Fruit fly (Drosophila melanogaster): ENCODE measurements around the gene Roc1a.

Roc1a gene

DNA sequence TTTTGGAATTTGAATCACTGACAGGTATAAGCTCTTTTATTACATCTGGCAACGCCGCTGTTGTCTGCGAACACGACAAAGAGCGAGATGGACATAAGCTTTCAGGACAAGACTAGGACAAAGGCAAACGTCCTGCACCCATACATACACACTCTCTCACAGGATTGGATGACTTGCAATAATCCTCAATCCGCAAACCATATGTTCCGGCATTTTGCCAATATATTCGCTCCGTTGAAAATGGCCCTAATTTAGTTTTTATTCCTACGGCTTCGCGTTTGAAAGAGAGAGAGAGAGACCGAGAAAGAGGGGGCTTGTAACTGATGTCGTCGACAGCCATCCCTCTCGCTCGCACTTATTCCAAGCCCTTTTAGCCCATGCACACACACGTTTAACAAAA is 7.1 kb downstream of the Roc1a start (continued):
- no peak for TF ChIP-seq lilli (GFP tag; optimal IDR thresholded peaks at IDR 0.05)
- TF ChIP-seq CG2129 (GFP tag; IDR thresholded peaks at IDR 0.05; ENCODE audit: partially characterized antibody), result no peak
- TF ChIP-seq CG11723 (GFP tag; optimal IDR thresholded peaks at IDR 0.05), result no peak
- no peak for TF ChIP-seq CG17612 (GFP tag; IDR thresholded peaks at IDR 0.05)
- no peak for TF ChIP-seq CG17829 (tag; optimal IDR thresholded peaks at IDR 0.05)
- TF ChIP-seq pum (GFP tag; optimal IDR thresholded peaks at IDR 0.05), result no peak
- TF ChIP-seq Dp (GFP tag; optimal IDR thresholded peaks at IDR 0.05), result peak; percentile 25
- TF ChIP-seq CG8290 (GFP tag; optimal IDR thresholded peaks at IDR 0.05), result no peak
- TF ChIP-seq CG8290 (tag; optimal IDR thresholded peaks at IDR 0.05), result peak in 1 of 2 experiments; percentile 2
- TF ChIP-seq cg (GFP tag; optimal IDR thresholded peaks at IDR 0.05), result peak; percentile 14
- TF ChIP-seq HmgD (GFP tag; optimal IDR thresholded peaks at IDR 0.05), result no peak
- TF ChIP-seq CG13424 (tag; optimal IDR thresholded peaks at IDR 0.05), result no peak
- peak; percentile 17 for TF ChIP-seq Fer1 (GFP tag; optimal IDR thresholded peaks at IDR 0.05)
- TF ChIP-seq CG15011 (GFP tag; optimal IDR thresholded peaks at IDR 0.05), result no peak
- TF ChIP-seq CG1603 (tag; optimal IDR thresholded peaks at IDR 0.05), result peak; percentile 14
- no peak for TF ChIP-seq CG13894 (tag; optimal IDR thresholded peaks at IDR 0.05)
- no peak for TF ChIP-seq yki (optimal IDR thresholded peaks at IDR 0.05)
- no peak for TF ChIP-seq CG14441 (GFP tag; IDR thresholded peaks at IDR 0.05)
- TF ChIP-seq nerfin-1 (tag; optimal IDR thresholded peaks at IDR 0.05), result peak; percentile 62
- TF ChIP-seq CG3838 (GFP tag; optimal IDR thresholded peaks at IDR 0.05), result no peak
- TF ChIP-seq CG16863 (GFP tag; optimal IDR thresholded peaks at IDR 0.05), result no peak
- TF ChIP-seq Nf-YC (tag; optimal IDR thresholded peaks at IDR 0.05), result peak; percentile 69
- TF ChIP-seq gcm2 (GFP tag; optimal IDR thresholded peaks at IDR 0.05), result no peak
- TF ChIP-seq vnd (GFP tag; IDR thresholded peaks at IDR 0.05; ENCODE audit: partially characterized antibody), result no peak
- TF ChIP-seq dmrt11E (tag; optimal IDR thresholded peaks at IDR 0.05), result no peak
- TF ChIP-seq maf-S (GFP tag; optimal IDR thresholded peaks at IDR 0.05), result no peak
- no peak for TF ChIP-seq CG13123 (GFP tag; optimal IDR thresholded peaks at IDR 0.05)
- TF ChIP-seq Sry-δ (GFP tag; optimal IDR thresholded peaks at IDR 0.05), result no peak
- TF ChIP-seq Med (GFP tag), result peak; percentile 64
- peak; percentile 12 for TF ChIP-seq Nf-YB (GFP tag; optimal IDR thresholded peaks at IDR 0.05)
- TF ChIP-seq z (GFP tag; IDR thresholded peaks at IDR 0.05), result no peak
- no peak for TF ChIP-seq aop (GFP tag; IDR thresholded peaks at IDR 0.05)
- TF ChIP-seq stwl (tag; optimal IDR thresholded peaks at IDR 0.05), result peak; percentile 5

DNA sequence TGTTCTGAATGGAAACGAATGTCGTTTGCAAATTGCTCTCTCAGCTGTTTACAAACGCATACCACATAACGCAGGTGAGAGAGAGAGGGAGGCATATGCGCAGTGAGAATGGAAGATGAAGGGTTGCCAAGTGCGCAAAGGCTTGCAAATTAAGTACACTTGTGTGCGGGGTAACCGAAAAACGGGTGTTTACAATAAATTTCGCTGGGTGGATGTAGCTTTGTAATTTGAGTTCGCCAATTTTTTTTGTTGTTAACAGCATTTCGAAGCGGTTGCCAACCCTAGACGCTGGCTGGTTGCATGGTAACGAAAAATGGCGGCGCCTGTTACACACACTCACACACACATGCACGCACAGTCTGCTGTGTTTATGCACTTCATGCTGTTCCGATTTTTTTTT is 7.8 kb downstream of the Roc1a start:
- TF ChIP-seq CG6175 (GFP tag; IDR thresholded peaks at IDR 0.05), result peak; percentile 94
- TF ChIP-seq dmrt11E (tag; optimal IDR thresholded peaks at IDR 0.05), result peak; percentile 87
- TF ChIP-seq gfzf (GFP tag; optimal IDR thresholded peaks at IDR 0.05), result peak; percentile 13
- peak; percentile 88 for TF ChIP-seq dimm (GFP tag; IDR thresholded peaks at IDR 0.05)
- no peak for TF ChIP-seq Scr (GFP tag; IDR thresholded peaks at IDR 0.05; ENCODE audit: partially characterized antibody)
- peak; percentile 92 for TF ChIP-seq CG12744 (GFP tag; optimal IDR thresholded peaks at IDR 0.05)
- peak; percentile 90 for TF ChIP-seq run (tag; optimal IDR thresholded peaks at IDR 0.05)
- TF ChIP-seq NK7.1 (GFP tag; optimal IDR thresholded peaks at IDR 0.05), result peak; percentile 80
- peak; percentile 61 for TF ChIP-seq CTCF (GFP tag; optimal IDR thresholded peaks at IDR 0.05)
- TF ChIP-seq CG17829 (tag; optimal IDR thresholded peaks at IDR 0.05), result peak; percentile 92
- peak; percentile 75; the same call in 1 of the 4 replicates for TF ChIP-seq chinmo (GFP tag; IDR thresholded peaks at IDR 0.05; ENCODE audit: partially characterized antibody)
- peak; percentile 40; the same call in 1 of the 2 replicates for TF ChIP-seq GATAe (GFP tag; conservative IDR thresholded peaks at IDR 0.05)
- peak; percentile 89 for TF ChIP-seq cwo (GFP tag; optimal IDR thresholded peaks at IDR 0.05)
- peak; percentile 95 for TF ChIP-seq repo (GFP tag; optimal IDR thresholded peaks at IDR 0.05)
- TF ChIP-seq CG15601 (tag; optimal IDR thresholded peaks at IDR 0.05), result peak; percentile 90
- peak; percentile 93 for TF ChIP-seq CG10959 (GFP tag; IDR thresholded peaks at IDR 0.05)
- TF ChIP-seq CG9797 (GFP tag; optimal IDR thresholded peaks at IDR 0.05), result peak; percentile 46
- TF ChIP-seq Atf6 (GFP tag; IDR thresholded peaks at IDR 0.05), result peak; percentile 94
- TF ChIP-seq grau (tag; optimal IDR thresholded peaks at IDR 0.05), result peak; percentile 93
- peak; percentile 97 for TF ChIP-seq ara (GFP tag; IDR thresholded peaks at IDR 0.05)
- peak; percentile 92 for TF ChIP-seq zfh2 (GFP tag; optimal IDR thresholded peaks at IDR 0.05)
- peak; percentile 91 for TF ChIP-seq pum (GFP tag; optimal IDR thresholded peaks at IDR 0.05)
- TF ChIP-seq usp (GFP tag; optimal IDR thresholded peaks at IDR 0.05), result no peak
- TF ChIP-seq onecut (GFP tag; IDR thresholded peaks at IDR 0.05), result peak; percentile 95
